Fruit fly (Drosophila melanogaster) whole organism, embryonic: ENCODE measurements around the gene fd102C.

Experiments
- CG10543 ChIP-seq: fragments of 200-800 bp; sonication (Bioruptor generic); optimal IDR thresholded peaks from 3 replicates; lab custom pipeline; 2017; ENCODE audit warnings: missing biosample characterization, mild to moderate bottlenecking, missing genetic modification characterization, moderate library complexity
- CG11093 ChIP-seq: fragments of 200-800 bp; sonication (Bioruptor generic); IDR thresholded peaks from 3 replicates; pipeline ENCODE4 v1.3.6; 2022; ENCODE audit warnings: missing biosample characterization, missing genetic modification characterization
- CG12659 ChIP-seq: fragments of 200-800 bp; sonication (Bioruptor generic); optimal IDR thresholded peaks from 3 replicates; lab custom pipeline; 2017; ENCODE audit warnings: mild to moderate bottlenecking, missing biosample characterization, missing genetic modification reagents, missing genetic modification characterization
- CG12942 ChIP-seq: fragments of 200-800 bp; sonication (Bioruptor generic); optimal IDR thresholded peaks from 3 replicates; lab custom pipeline; 2016; ENCODE audit warnings: missing biosample characterization, missing genetic modification characterization
- CG13287 ChIP-seq: fragments of 200-800 bp; sonication (Bioruptor generic); IDR thresholded peaks from 2 replicates; pipeline ENCODE4 v1.3.6; 2022; ENCODE audit warnings: missing biosample characterization, missing genetic modification characterization; ENCODE audit not compliant: partially characterized antibody
- CG17568 ChIP-seq: fragments of 200-800 bp; sonication (Bioruptor generic); optimal IDR thresholded peaks from 2 replicates; lab custom pipeline; 2018; ENCODE audit warnings: missing biosample characterization, mild to moderate bottlenecking, missing genetic modification characterization, moderate library complexity
- CG1792 ChIP-seq: fragments of 200-800 bp; sonication (Bioruptor generic); optimal IDR thresholded peaks from 2 replicates; lab custom pipeline; 2016; ENCODE audit warnings: missing biosample characterization, missing genetic modification characterization
- CG2889 ChIP-seq: fragments of 200-800 bp; sonication (Bioruptor generic); IDR thresholded peaks from 3 replicates; pipeline ENCODE4 v1.3.6; 2022; ENCODE audit warnings: missing biosample characterization, missing genetic modification characterization
- CG30403 ChIP-seq: fragments of 200-800 bp; sonication (Bioruptor generic); optimal IDR thresholded peaks from 3 replicates; lab custom pipeline; 2016; ENCODE audit warnings: missing biosample characterization, missing genetic modification characterization
- CG3065 ChIP-seq: fragments of 200-800 bp; sonication (Bioruptor generic); optimal IDR thresholded peaks from 2 replicates; lab custom pipeline; 2016; ENCODE audit warnings: missing biosample characterization, missing genetic modification characterization
- CG32772 ChIP-seq: fragments of 200-800 bp; sonication (Bioruptor generic); IDR thresholded peaks from 2 replicates; pipeline ENCODE4 v1.3.6; 2022; ENCODE audit warnings: missing biosample characterization, missing genetic modification characterization
- CG7745 ChIP-seq: fragments of 200-800 bp; sonication (Bioruptor generic); optimal IDR thresholded peaks from 2 replicates; lab custom pipeline; 2018; ENCODE audit warnings: missing biosample characterization, mild to moderate bottlenecking, missing genetic modification characterization, moderate library complexity
- CG8388 ChIP-seq: fragments of 200-800 bp; sonication (Bioruptor generic); optimal IDR thresholded peaks from 2 replicates; lab custom pipeline; 2019; ENCODE audit warnings: missing biosample characterization, mild to moderate bottlenecking, missing genetic modification characterization, moderate library complexity
- D19A ChIP-seq: fragments of 200-800 bp; optimal IDR thresholded peaks from 3 replicates; lab custom pipeline; 2019; ENCODE audit warnings: missing biosample characterization, mild to moderate bottlenecking, missing genetic modification characterization, moderate library complexity
- D19B ChIP-seq: fragments of 200-800 bp; sonication (Bioruptor generic); optimal IDR thresholded peaks from 2 replicates; lab custom pipeline; 2017; ENCODE audit warnings: missing biosample characterization, mild to moderate bottlenecking, missing genetic modification characterization
- Deaf1 ChIP-seq: fragments of 200-800 bp; optimal IDR thresholded peaks from 3 replicates; lab custom pipeline; 2019; ENCODE audit warnings: missing biosample characterization, mild to moderate bottlenecking, missing genetic modification characterization, moderate library complexity
- Dref ChIP-seq: fragments of 200-800 bp; sonication (Bioruptor generic); IDR thresholded peaks from 2 replicates; pipeline ENCODE4 v1.3.6; 2022; ENCODE audit warnings: missing biosample characterization, missing genetic modification characterization
- Eip74EF ChIP-seq, 2 experiments: fragments of 200-800 bp in 1 of 2; fragments of >200 bp in 1 of 2; sonication (Bioruptor generic) in 1 of 2; optimal IDR thresholded peaks; 2 replicates each; lab custom pipeline; 2017 to 2019; ENCODE audit warnings: missing biosample characterization in 2 of 2, missing genetic modification characterization in 2 of 2, mild to moderate bottlenecking in 1 of 2, moderate library complexity in 1 of 2
- Ets97D ChIP-seq: fragments of 200-800 bp; sonication (Bioruptor generic); optimal IDR thresholded peaks from 3 replicates; lab custom pipeline; 2016; ENCODE audit warnings: missing biosample characterization, missing genetic modification characterization
- HLH54F ChIP-seq: fragments of 200-800 bp; sonication (Bioruptor generic); optimal IDR thresholded peaks from 3 replicates; lab custom pipeline; 2016; ENCODE audit warnings: missing biosample characterization, missing genetic modification characterization
- Hr78 ChIP-seq, 2 experiments: fragments of 200-800 bp in 1 of 2; fragments of >200 bp in 1 of 2; sonication (Bioruptor generic) in 1 of 2; optimal IDR thresholded peaks; 2 replicates each; lab custom pipeline; 2017 to 2019; ENCODE audit warnings: missing biosample characterization in 2 of 2, missing genetic modification characterization in 2 of 2, mild to moderate bottlenecking in 1 of 2, moderate library complexity in 1 of 2
- Lhr ChIP-seq: fragments of 200-800 bp; sonication (Bioruptor generic); optimal IDR thresholded peaks from 3 replicates; lab custom pipeline; 2017; ENCODE audit warnings: mild to moderate bottlenecking, missing biosample characterization, missing genetic modification reagents, missing genetic modification characterization
- NC2β ChIP-seq: fragments of 200-800 bp; sonication (Bioruptor generic); optimal IDR thresholded peaks from 2 replicates; lab custom pipeline; 2016; ENCODE audit warnings: missing biosample characterization, missing genetic modification characterization
- Neu2 ChIP-seq: fragments of 200-800 bp; sonication (Bioruptor generic); optimal IDR thresholded peaks from 3 replicates; lab custom pipeline; 2016; ENCODE audit warnings: missing biosample characterization, missing genetic modification characterization, borderline replicate concordance
- Pdp1 ChIP-seq, 2 experiments: fragments of 200-800 bp; sonication (Bioruptor generic); optimal IDR thresholded peaks; 3 replicates each; lab custom pipeline; 2016; ENCODE audit warnings: missing biosample characterization in 2 of 2, missing genetic modification characterization in 2 of 2, mild to moderate bottlenecking in 1 of 2, moderate library complexity in 1 of 2
- Ptx1 ChIP-seq: fragments of 200-800 bp; sonication (Bioruptor generic); IDR thresholded peaks from 2 replicates; pipeline ENCODE4 v1.3.6; 2022; ENCODE audit warnings: missing biosample characterization, missing genetic modification characterization
- Ravus ChIP-seq: fragments of 200-800 bp; sonication (Bioruptor generic); IDR thresholded peaks from 2 replicates; pipeline ENCODE4 v1.3.6; 2022; ENCODE audit warnings: missing biosample characterization, missing genetic modification characterization
- Rfx ChIP-seq: fragments of 200-800 bp; sonication (Bioruptor generic); IDR thresholded peaks from 2 replicates; pipeline ENCODE4 v1.3.6; 2022; ENCODE audit warnings: missing biosample characterization, missing genetic modification characterization
- Sox100B ChIP-seq: fragments of 200-800 bp; sonication (Bioruptor generic); optimal IDR thresholded peaks from 3 replicates; lab custom pipeline; 2018; ENCODE audit warnings: missing biosample characterization, mild to moderate bottlenecking, missing genetic modification characterization
- Tbp ChIP-seq: fragments of >200 bp; optimal IDR thresholded peaks from 2 replicates; lab custom pipeline; 2018; ENCODE audit warnings: missing biosample characterization, missing genetic modification characterization
- ab ChIP-seq: fragments of 200-800 bp; sonication (Bioruptor generic); optimal IDR thresholded peaks from 2 replicates; lab custom pipeline; 2016; ENCODE audit warnings: missing biosample characterization, missing genetic modification characterization
- az2 ChIP-seq: fragments of 200-800 bp; sonication (Bioruptor generic); optimal IDR thresholded peaks from 3 replicates; lab custom pipeline; 2016; ENCODE audit warnings: missing biosample characterization, missing genetic modification characterization
- cg ChIP-seq: fragments of 200-800 bp; sonication (Bioruptor generic); optimal IDR thresholded peaks from 3 replicates; lab custom pipeline; 2019; ENCODE audit warnings: missing biosample characterization, mild to moderate bottlenecking, missing genetic modification characterization, moderate library complexity
- ci ChIP-seq: fragments of 200-800 bp; sonication (Bioruptor generic); IDR thresholded peaks from 3 replicates; pipeline ENCODE4 v1.3.6; 2022; ENCODE audit warnings: missing biosample characterization, missing genetic modification characterization
- da ChIP-seq: fragments of 200-800 bp; sonication (Bioruptor generic); optimal IDR thresholded peaks from 2 replicates; lab custom pipeline; 2016; ENCODE audit warnings: missing biosample characterization, missing genetic modification characterization
- dpn ChIP-seq, 2 experiments: fragments of 200-800 bp; sonication (Bioruptor generic); optimal IDR thresholded peaks; 3 replicates each; lab custom pipeline; 2016; ENCODE audit warnings: missing biosample characterization in 2 of 2, missing genetic modification characterization in 2 of 2
- gro ChIP-seq: fragments of 200-800 bp; sonication (Bioruptor generic); optimal IDR thresholded peaks from 2 replicates; lab custom pipeline; 2016; ENCODE audit warnings: missing biosample characterization, missing genetic modification characterization
- jumu ChIP-seq: fragments of 200-800 bp; sonication (Bioruptor generic); optimal IDR thresholded peaks from 3 replicates; lab custom pipeline; 2016; ENCODE audit warnings: missing biosample characterization, missing genetic modification characterization
- kay ChIP-seq: fragments of 200-800 bp; sonication (Bioruptor generic); optimal IDR thresholded peaks from 2 replicates; lab custom pipeline; 2016; ENCODE audit warnings: missing biosample characterization, missing genetic modification characterization
- kni ChIP-seq: fragments of 200-800 bp; sonication (Bioruptor generic); optimal IDR thresholded peaks from 3 replicates; lab custom pipeline; 2017; ENCODE audit warnings: mild to moderate bottlenecking, missing biosample characterization, missing genetic modification reagents, missing genetic modification characterization
- lola ChIP-seq, 3 experiments: fragments of >200 bp in 2 of 3; fragments of 200-800 bp in 1 of 3; sonication (Bioruptor generic) in 1 of 3; optimal IDR thresholded peaks; 2 replicates each; lab custom pipeline; 2017 to 2019; ENCODE audit warnings: missing biosample characterization in 3 of 3, missing genetic modification characterization in 3 of 3, mild to moderate bottlenecking in 1 of 3, moderate library complexity in 1 of 3
- nom ChIP-seq: fragments of 200-800 bp; sonication (Bioruptor generic); optimal IDR thresholded peaks from 2 replicates; lab custom pipeline; 2017; ENCODE audit warnings: missing biosample characterization, missing genetic modification characterization, mild to moderate bottlenecking, moderate library complexity, missing genetic modification reagents
- pfk ChIP-seq: fragments of 200-800 bp; sonication (Bioruptor generic); optimal IDR thresholded peaks from 2 replicates; lab custom pipeline; 2018; ENCODE audit warnings: missing biosample characterization, mild to moderate bottlenecking, missing genetic modification characterization, moderate library complexity
- phol ChIP-seq: fragments of 200-800 bp; sonication (Bioruptor generic); optimal IDR thresholded peaks from 3 replicates; lab custom pipeline; 2018; ENCODE audit warnings: missing biosample characterization, mild to moderate bottlenecking, missing genetic modification characterization, moderate library complexity
- sr ChIP-seq: fragments of 200-800 bp; sonication (Bioruptor generic); IDR thresholded peaks from 3 replicates; pipeline ENCODE4 v1.3.6; 2022; ENCODE audit warnings: missing biosample characterization, missing genetic modification characterization
- trem ChIP-seq: fragments of 200-800 bp; optimal IDR thresholded peaks from 3 replicates; lab custom pipeline; 2019; ENCODE audit warnings: missing biosample characterization, mild to moderate bottlenecking, missing genetic modification characterization, moderate library complexity
- ttk ChIP-seq: fragments of 200-800 bp; sonication (Bioruptor generic); IDR thresholded peaks from 2 replicates; pipeline ENCODE4 v2.1.2; 2022; ENCODE audit warnings: missing biosample characterization, missing genetic modification characterization
- zen ChIP-seq: fragments of 200-800 bp; sonication (Bioruptor generic); optimal IDR thresholded peaks from 3 replicates; lab custom pipeline; 2018; ENCODE audit warnings: missing biosample characterization, mild to moderate bottlenecking, missing genetic modification characterization, moderate library complexity
- zfh1 ChIP-seq: fragments of 200-800 bp; sonication (Bioruptor generic); IDR thresholded peaks from 3 replicates; pipeline ENCODE4 v1.3.6; 2022; ENCODE audit warnings: missing biosample characterization, missing genetic modification characterization

The fd102C gene

DNA sequence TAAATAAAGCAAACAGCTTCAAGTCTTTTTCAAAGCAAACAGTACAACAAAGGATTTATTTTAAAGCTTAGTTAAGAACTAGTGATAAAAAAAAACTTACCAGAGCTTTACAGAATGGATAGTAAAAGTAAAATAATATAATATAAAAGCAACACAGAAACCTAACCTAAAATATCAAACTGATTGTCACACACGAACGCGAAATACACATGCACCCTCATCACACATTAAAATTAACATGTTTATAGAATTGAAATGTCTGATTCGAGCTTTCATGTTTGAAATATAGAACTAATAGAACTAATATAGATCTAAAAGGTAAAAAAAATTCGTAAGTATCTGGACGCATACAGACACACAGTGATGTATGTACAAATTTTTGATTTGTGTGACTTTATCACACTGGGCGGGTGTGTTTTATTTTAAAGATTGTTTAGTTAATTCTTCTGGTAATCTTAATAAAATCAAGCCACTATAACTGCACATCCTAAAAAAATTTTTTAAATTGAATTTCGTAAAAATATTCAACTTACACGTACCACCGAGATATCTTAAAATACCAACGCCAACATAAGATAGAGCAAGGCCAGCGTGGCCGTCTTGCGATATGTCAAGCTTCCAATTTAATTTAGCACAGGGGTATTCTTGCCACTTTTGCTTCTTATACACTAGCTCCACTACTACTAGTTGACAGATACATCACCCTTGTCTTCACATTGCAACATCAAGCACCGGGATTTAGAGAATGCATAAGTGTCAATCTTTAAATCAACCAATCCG, 22.3 kb upstream of the fd102C start, which contains the start of gene Gyf (continued):
- TF ChIP-seq NC2β (peak; percentile 28), D19A (tag; lab: Kevin White, UChicago) (no peak), phol (tag; lab: Kevin White, UChicago) (peak; percentile 66), Neu2 (GFP tag; lab: Kevin White, UChicago) (no peak), trem (tag; lab: Kevin White, UChicago) (peak; percentile 40), Tbp (no peak), D19B (peak; percentile 9), ab (GFP tag; lab: Kevin White, UChicago) (no peak), pfk (peak; percentile 82), CG10543 (GFP tag; lab: Kevin White, UChicago) (no peak), gro (GFP tag; lab: Kevin White, UChicago) (no peak), CG17568 (GFP tag; lab: Kevin White, UChicago) (no peak), kni (GFP tag; lab: Kevin White, UChicago) (no peak), dpn (GFP tag; optimal IDR thresholded peaks at IDR 0.05; lab: Kevin White, UChicago) (peak in 1 of 2 experiments; percentile 21), ci (GFP tag; lab: Robert Waterston, UW) (no peak), HLH54F (GFP tag; lab: Kevin White, UChicago) (peak; percentile 33), Lhr (GFP tag; lab: Kevin White, UChicago) (peak; percentile 85), CG12659 (GFP tag; lab: Kevin White, UChicago) (peak; percentile 85), Eip74EF (GFP tag; optimal IDR thresholded peaks at IDR 0.05; lab: Kevin White, UChicago) (no peak), nom (GFP tag; lab: Kevin White, UChicago) (peak; percentile 24), CG12942 (GFP tag; lab: Kevin White, UChicago) (peak; percentile 24), kay (GFP tag; lab: Kevin White, UChicago) (no peak), az2 (GFP tag; lab: Kevin White, UChicago) (no peak), jumu (GFP tag; lab: Kevin White, UChicago) (peak; percentile 37), Ets97D (peak; percentile 81), zfh1 (GFP tag; lab: Robert Waterston, UW) (no peak), Dref (GFP tag; lab: Robert Waterston, UW) (no peak), CG30403 (GFP tag; lab: Kevin White, UChicago) (no peak), CG1792 (no peak), da (GFP tag; lab: Kevin White, UChicago) (no peak), CG2889 (GFP tag; lab: Robert Waterston, UW) (no peak), zen (peak; percentile 59), lola (GFP tag; optimal IDR thresholded peaks at IDR 0.05; lab: Kevin White, UChicago) (peak in 1 of 3 experiments; percentile 77), Sox100B (no peak), Hr78 (GFP tag; optimal IDR thresholded peaks at IDR 0.05; lab: Kevin White, UChicago) (peak in 1 of 2 experiments; percentile 50), sr (GFP tag; lab: Robert Waterston, UW) (no peak), Ravus (no peak), Deaf1 (no peak), CG13287 (no peak), CG8388 (GFP tag; lab: Kevin White, UChicago) (no peak), Ptx1 (GFP tag; lab: Robert Waterston, UW) (no peak), CG32772 (GFP tag; lab: Robert Waterston, UW) (no peak), Rfx (GFP tag; lab: Robert Waterston, UW) (no peak), ttk (GFP tag; lab: Robert Waterston, UW) (no peak), CG11093 (GFP tag; lab: Robert Waterston, UW) (no peak), Pdp1 (GFP tag; optimal IDR thresholded peaks at IDR 0.05; lab: Kevin White, UChicago) (peak in 1 of 2 experiments; percentile 35), CG3065 (GFP tag; lab: Kevin White, UChicago) (no peak), cg (GFP tag; lab: Kevin White, UChicago) (no peak), CG7745 (tag; lab: Kevin White, UChicago) (no peak)
